Worm (Caenorhabditis elegans): ENCODE results near the gene C50D2.7.

ce11 chrII:97992-98763, 3.1 kb upstream of the C50D2.7 start, which contains the start of the genes luc-7L3 and sftb-6:
- TF ChIP-seq ceh-13 (GFP tag; optimal IDR thresholded peaks at IDR 0.05) (no peak), ets-7 (tag; optimal IDR thresholded peaks at IDR 0.05) (no peak), sea-1 (GFP tag; conservative IDR thresholded peaks at IDR 0.05) (no peak), tbx-37 (GFP tag; conservative IDR thresholded peaks at IDR 0.05) (no peak), ama-1 (optimal IDR thresholded peaks at IDR 0.05) (no peak), hmg-4 (GFP tag; optimal IDR thresholded peaks at IDR 0.05) (no peak), hnd-1 (tag; optimal IDR thresholded peaks at IDR 0.05) (no peak), tbx-11 (GFP tag; IDR thresholded peaks at IDR 0.05) (no peak)

Measured in whole organism, early embryonic.